Fruit fly (Drosophila melanogaster) whole organism, pupa: ENCODE results near the gene Spps.

Source experiments
- CG32121 ChIP-seq: fragments of 200-800 bp; sonication (Bioruptor generic); IDR thresholded peaks from 2 replicates; pipeline ENCODE4 v1.3.6; 2022; ENCODE audit warnings: missing biosample characterization, missing genetic modification characterization
- CG34367 ChIP-seq: fragments of 200-800 bp; sonication (Bioruptor generic); optimal IDR thresholded peaks from 2 replicates; lab custom pipeline; 2018; ENCODE audit warnings: missing biosample characterization, mild to moderate bottlenecking, missing genetic modification characterization
- D1 ChIP-seq: fragments of 200-800 bp; sonication (Bioruptor generic); optimal IDR thresholded peaks from 2 replicates; lab custom pipeline; 2018; ENCODE audit warnings: missing biosample characterization, mild to moderate bottlenecking, missing genetic modification characterization, moderate library complexity
- EcR ChIP-seq: fragments of 200-800 bp; sonication (Bioruptor generic); optimal IDR thresholded peaks from 3 replicates; lab custom pipeline; 2019; ENCODE audit warnings: missing biosample characterization, missing genetic modification characterization, mild to moderate bottlenecking, moderate library complexity, missing genetic modification reagents
- Ets98B ChIP-seq: fragments of 200-800 bp; sonication (Bioruptor generic); IDR thresholded peaks from 2 replicates; pipeline ENCODE4 v1.3.6; 2022; ENCODE audit warnings: missing biosample characterization, missing genetic modification characterization

- TF ChIP-seq EcR (GFP tag; lab: Kevin White, UChicago) = no peak
- no peak for TF ChIP-seq CG34367
- TF ChIP-seq D1 (tag; lab: Kevin White, UChicago) = no peak
- TF ChIP-seq CG32121 = no peak
- no peak for TF ChIP-seq Ets98B (GFP tag; lab: Robert Waterston, UW)
Measured at dm6 chr3R:24226744-24227143, at the start of gene Spps, which contains the start of gene CG13609.
